Worm (Caenorhabditis elegans) whole organism, young adult: Measurements from ENCODE around the gene F54D5.5.

Experiments
- B0336.3 ChIP-seq: fragments of 200-800 bp; sonication (Bioruptor generic); IDR thresholded peaks from 2 replicates; pipeline ENCODE4 v1.3.6; 2022; ENCODE audit warnings: missing genetic modification characterization, missing compliant biosample characterization
- C17E4.6 ChIP-seq: fragments of 200-800 bp; sonication (Bioruptor generic); IDR thresholded peaks from 2 replicates; pipeline ENCODE4 v1.3.6; 2022; ENCODE audit warnings: missing genetic modification reagents, missing genetic modification characterization, missing compliant biosample characterization
- F37B4.10 ChIP-seq: fragments of 200-800 bp; sonication (Bioruptor generic); IDR thresholded peaks from 2 replicates; pipeline ENCODE4 v1.3.6; 2022; ENCODE audit warnings: missing genetic modification characterization, missing compliant biosample characterization
- F52B5.7 ChIP-seq: sonication (generic microtip); optimal IDR thresholded peaks from 2 replicates; lab custom pipeline; 2016; ENCODE audit warnings: mild to moderate bottlenecking, missing genetic modification characterization, missing compliant biosample characterization
- F57A8.1 ChIP-seq: fragments of 200-800 bp; sonication (Bioruptor generic); optimal IDR thresholded peaks from 2 replicates; lab custom pipeline; 2018; ENCODE audit warnings: mild to moderate bottlenecking, missing genetic modification characterization, moderate library complexity, missing compliant biosample characterization
- K11D2.4 ChIP-seq: fragments of 200-800 bp; sonication (Bioruptor generic); IDR thresholded peaks from 2 replicates; pipeline ENCODE4 v1.3.6; 2022; ENCODE audit warnings: missing genetic modification reagents, missing genetic modification characterization, missing compliant biosample characterization
- T26A5.8 ChIP-seq: sonication (generic microtip); optimal IDR thresholded peaks from 2 replicates; lab custom pipeline; 2016; ENCODE audit warnings: missing genetic modification characterization, missing compliant biosample characterization
- Y56A3A.18 ChIP-seq: fragments of 200-800 bp; sonication (Bioruptor generic); IDR thresholded peaks from 2 replicates; pipeline ENCODE4 v1.3.6; 2022; ENCODE audit warnings: missing genetic modification reagents, missing genetic modification characterization, missing compliant biosample characterization
- Y67H2A.10 ChIP-seq: fragments of 200-800 bp; sonication (Bioruptor generic); conservative IDR thresholded peaks from 2 replicates; pipeline ENCODE4 v1.3.6; 2022; ENCODE audit warnings: missing genetic modification reagents, missing genetic modification characterization, missing compliant biosample characterization
- ama-1 ChIP-seq, 3 experiments: fragments of 150-350 bp in 1 of 3; sonication (generic microtip) in 2 of 3; optimal IDR thresholded peaks; 2 replicates each; lab custom pipeline; 2014 to 2018; ENCODE audit warnings: missing biosample characterization in 2 of 3, missing genetic modification characterization in 2 of 3, missing genetic modification reagents in 2 of 3
- aptf-3 ChIP-seq: fragments of 200-800 bp; sonication (Bioruptor generic); IDR thresholded peaks from 2 replicates; pipeline ENCODE4 v1.3.6; 2022; ENCODE audit warnings: missing genetic modification characterization, missing compliant biosample characterization
- atf-7 ChIP-seq: sonication (generic microtip); optimal IDR thresholded peaks from 2 replicates; lab custom pipeline; 2017; ENCODE audit warnings: mild to moderate bottlenecking, missing genetic modification characterization, missing compliant biosample characterization
- attf-3 ChIP-seq: fragments of 200-800 bp; sonication (Bioruptor generic); conservative IDR thresholded peaks from 2 replicates; pipeline ENCODE4 v1.3.6; 2022; ENCODE audit warnings: missing genetic modification reagents, missing genetic modification characterization, missing compliant biosample characterization
- attf-5 ChIP-seq: fragments of 200-800 bp; sonication (Bioruptor generic); optimal IDR thresholded peaks from 2 replicates; lab custom pipeline; 2018; ENCODE audit warnings: mild to moderate bottlenecking, missing genetic modification characterization, missing compliant biosample characterization
- cebp-1 ChIP-seq, 2 experiments: fragments of 200-800 bp in 1 of 2; sonication (Bioruptor generic) in 1 of 2; sonication (generic microtip) in 1 of 2; IDR thresholded peaks in 1 of 2; optimal IDR thresholded peaks in 1 of 2; 2 replicates each; pipeline versions ENCODE4 v1.3.6 to Lab custom; 2017 to 2022; ENCODE audit warnings: missing compliant biosample characterization in 2 of 2, missing genetic modification characterization in 2 of 2, mild to moderate bottlenecking in 1 of 2, missing genetic modification reagents in 1 of 2, moderate library complexity in 1 of 2
- ceh-79 ChIP-seq: sonication (generic microtip); optimal IDR thresholded peaks from 2 replicates; lab custom pipeline; 2017; ENCODE audit warnings: mild to moderate bottlenecking, missing genetic modification characterization, missing compliant biosample characterization
- dpff-1 ChIP-seq: sonication (generic microtip); optimal IDR thresholded peaks from 2 replicates; lab custom pipeline; 2017; ENCODE audit warnings: mild to moderate bottlenecking, missing genetic modification characterization, missing compliant biosample characterization
- egl-44 ChIP-seq: fragments of 200-800 bp; sonication (Bioruptor generic); IDR thresholded peaks from 2 replicates; pipeline ENCODE4 v1.3.6; 2022; ENCODE audit warnings: missing genetic modification reagents, missing genetic modification characterization, missing compliant biosample characterization
- ekl-4 ChIP-seq: fragments of 200-800 bp; sonication (Bioruptor generic); IDR thresholded peaks from 2 replicates; pipeline ENCODE4 v1.3.6; 2022; ENCODE audit warnings: missing genetic modification reagents, missing genetic modification characterization, missing compliant biosample characterization
- fkh-3 ChIP-seq: sonication (generic microtip); optimal IDR thresholded peaks from 2 replicates; lab custom pipeline; 2016; ENCODE audit warnings: mild to moderate bottlenecking, missing genetic modification characterization, missing compliant biosample characterization
- him-1 ChIP-seq: sonication (generic microtip); optimal IDR thresholded peaks from 2 replicates; lab custom pipeline; 2016; ENCODE audit warnings: missing genotype, missing genetic modification reagents, missing genetic modification characterization, missing compliant biosample characterization
- hmg-1.2 ChIP-seq: fragments of 200-800 bp; sonication (Bioruptor generic); IDR thresholded peaks from 2 replicates; pipeline ENCODE4 v1.3.6; 2022; ENCODE audit warnings: missing genetic modification reagents, missing genetic modification characterization, missing compliant biosample characterization
- hrde-1 ChIP-seq: sonication (generic microtip); optimal IDR thresholded peaks from 2 replicates; lab custom pipeline; 2016; ENCODE audit warnings: missing genetic modification characterization, mild to moderate bottlenecking, missing compliant biosample characterization, moderate library complexity, missing genotype, missing genetic modification reagents, borderline replicate concordance
- hsf-1 ChIP-seq: fragments of 200-800 bp; sonication (Bioruptor generic); IDR thresholded peaks from 2 replicates; pipeline ENCODE4 v1.3.6; 2022; ENCODE audit warnings: missing genetic modification reagents, missing genetic modification characterization, missing compliant biosample characterization
- let-607 ChIP-seq, 2 experiments: fragments of 200-800 bp in 1 of 2; sonication (Bioruptor generic) in 1 of 2; sonication (generic microtip) in 1 of 2; optimal IDR thresholded peaks; 2 replicates each; lab custom pipeline; 2016 to 2018; ENCODE audit warnings: mild to moderate bottlenecking in 2 of 2, missing compliant biosample characterization in 2 of 2, missing genetic modification characterization in 2 of 2, moderate library complexity in 2 of 2, missing genotype in 1 of 2
- lin-26 ChIP-seq: fragments of 200-800 bp; sonication (Bioruptor generic); IDR thresholded peaks from 2 replicates; pipeline ENCODE4 v1.3.6; 2022; ENCODE audit warnings: missing genetic modification reagents, missing genetic modification characterization, missing compliant biosample characterization
- lin-40 ChIP-seq: sonication (generic microtip); optimal IDR thresholded peaks from 2 replicates; lab custom pipeline; 2016; ENCODE audit warnings: missing genetic modification characterization, mild to moderate bottlenecking, missing compliant biosample characterization, missing genotype, missing genetic modification reagents
- lsl-1 ChIP-seq: fragments of 200-800 bp; sonication (Bioruptor generic); optimal IDR thresholded peaks from 2 replicates; lab custom pipeline; 2018; ENCODE audit warnings: mild to moderate bottlenecking, missing genetic modification characterization, moderate library complexity, missing compliant biosample characterization
- madf-3 ChIP-seq: fragments of 200-800 bp; sonication (Bioruptor generic); IDR thresholded peaks from 2 replicates; pipeline ENCODE4 v1.3.6; 2022; ENCODE audit warnings: missing genetic modification reagents, missing genetic modification characterization, missing compliant biosample characterization
- madf-6 ChIP-seq: fragments of 200-800 bp; sonication (Bioruptor generic); IDR thresholded peaks from 2 replicates; pipeline ENCODE4 v1.3.6; 2022; ENCODE audit warnings: missing genetic modification reagents, missing genetic modification characterization, missing compliant biosample characterization
- nfyb-1 ChIP-seq: fragments of 200-800 bp; sonication (Bioruptor generic); IDR thresholded peaks from 2 replicates; pipeline ENCODE4 v1.3.6; 2022; ENCODE audit warnings: missing genetic modification reagents, missing genetic modification characterization, missing compliant biosample characterization
- nhr-120 ChIP-seq: fragments of 200-800 bp; sonication (Bioruptor generic); IDR thresholded peaks from 2 replicates; pipeline ENCODE4 v1.3.6; 2022; ENCODE audit warnings: missing genetic modification characterization, missing compliant biosample characterization
- nhr-80 ChIP-seq: sonication (generic microtip); optimal IDR thresholded peaks from 2 replicates; lab custom pipeline; 2016; ENCODE audit warnings: missing genetic modification characterization, missing compliant biosample characterization
- pbrm-1 ChIP-seq: fragments of 200-800 bp; sonication (Bioruptor generic); IDR thresholded peaks from 2 replicates; pipeline ENCODE4 v1.3.6; 2022; ENCODE audit warnings: missing genetic modification reagents, missing genetic modification characterization, missing compliant biosample characterization
- rpc-1 ChIP-seq, 2 experiments: fragments of 150-350 bp in 1 of 2; sonication (generic microtip) in 1 of 2; optimal IDR thresholded peaks; 2 replicates each; lab custom pipeline; 2014 to 2018; ENCODE audit warnings: missing biosample characterization in 1 of 2, missing genetic modification characterization in 1 of 2, missing genetic modification reagents in 1 of 2, missing genotype in 1 of 2
- sdz-38 ChIP-seq: sonication (generic microtip); optimal IDR thresholded peaks from 2 replicates; lab custom pipeline; 2016; ENCODE audit warnings: missing genotype, missing genetic modification characterization, missing compliant biosample characterization
- snpc-1.1 ChIP-seq: sonication (generic microtip); optimal IDR thresholded peaks from 2 replicates; lab custom pipeline; 2017; ENCODE audit warnings: missing genetic modification characterization, mild to moderate bottlenecking, missing compliant biosample characterization, antibody characterized with exemption, moderate library complexity, missing genotype, missing genetic modification reagents; ENCODE audit not compliant: insufficient read depth
- snpc-1.3 ChIP-seq: sonication (generic microtip); optimal IDR thresholded peaks from 2 replicates; lab custom pipeline; 2017; ENCODE audit warnings: missing genetic modification characterization, mild to moderate bottlenecking, missing compliant biosample characterization, antibody characterized with exemption, moderate library complexity, missing genotype, missing genetic modification reagents; ENCODE audit not compliant: insufficient read depth
- tbx-9 ChIP-seq: sonication (generic microtip); optimal IDR thresholded peaks from 2 replicates; lab custom pipeline; 2016; ENCODE audit warnings: borderline replicate concordance, missing genetic modification characterization, inconsistent platforms, missing compliant biosample characterization
- xnd-1 ChIP-seq: sonication (generic microtip); optimal IDR thresholded peaks from 2 replicates; lab custom pipeline; 2016; ENCODE audit warnings: missing genotype, missing genetic modification reagents, missing genetic modification characterization, missing compliant biosample characterization
- zfh-2 ChIP-seq: fragments of 200-800 bp; sonication (Bioruptor generic); conservative IDR thresholded peaks from 2 replicates; pipeline ENCODE4 v1.3.6; 2022; ENCODE audit warnings: missing genetic modification reagents, missing genetic modification characterization, missing compliant biosample characterization

Gene F54D5.5

DNA sequence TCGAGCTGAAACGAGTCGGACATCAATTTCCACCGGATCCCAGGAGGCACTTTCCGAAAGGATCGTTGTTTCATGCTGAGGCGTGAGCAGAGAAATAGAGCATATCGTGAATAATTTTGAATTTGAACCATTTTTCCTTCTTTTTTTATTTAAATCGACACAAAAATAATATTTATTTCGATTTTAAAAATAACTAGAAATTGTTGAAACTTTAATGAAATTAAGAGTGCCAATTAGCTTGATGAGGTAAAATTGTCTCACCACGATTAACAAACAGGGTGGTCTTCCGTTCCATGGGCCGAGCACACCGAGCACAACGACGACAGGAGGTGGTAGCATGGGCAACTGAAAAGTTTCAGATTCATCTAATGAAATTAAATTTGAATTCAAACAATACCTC, 21.5 kb upstream of the F54D5.5 start:
- TF ChIP-seq egl-44: no peak
- TF ChIP-seq F57A8.1 (GFP tag; lab: Kevin White, UChicago): no peak
- no peak for TF ChIP-seq K11D2.4 (GFP tag; lab: Robert Waterston, UW)
- TF ChIP-seq madf-3 (GFP tag; lab: Robert Waterston, UW): 0 out of 2 replicates have a peak, but pooled peaks have one; percentile 34
- no peak for TF ChIP-seq fkh-3 (tag; lab: Kevin White, UChicago)
- TF ChIP-seq, all 124 proteins: peak for 1

DNA sequence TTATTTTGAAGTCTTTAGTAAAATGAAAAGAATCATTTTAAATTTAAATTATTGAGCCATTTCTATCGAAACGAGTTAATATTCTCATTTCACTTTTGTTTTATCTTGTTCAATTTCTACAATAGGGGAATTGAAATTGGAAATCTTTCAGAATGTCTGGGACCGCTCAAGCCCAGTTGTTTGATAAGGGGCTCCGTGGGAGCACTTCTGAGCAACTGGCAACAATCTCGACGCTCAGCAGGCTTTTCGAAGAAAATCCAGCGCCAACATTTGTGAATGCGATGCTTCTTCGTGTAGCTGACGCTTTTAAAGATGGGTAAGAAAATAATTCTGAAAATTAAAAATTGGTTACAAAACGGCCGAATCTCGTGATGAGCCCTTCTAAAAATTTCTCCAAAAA, 15.9 kb upstream of the F54D5.5 start, which contains the start of gene ints-7:
Gene ints-7, plus strand, starts transcription at position 152 of the 400 bp plus-strand sequence.
- TF ChIP-seq snpc-1.3 (tag; lab: Kevin White, UChicago) (peak; percentile 4), B0336.3 (GFP tag; lab: Robert Waterston, UW) (peak; percentile 47; the same call in 1 of the 2 replicates), madf-3 (GFP tag; lab: Robert Waterston, UW) (0 out of 2 replicates have a peak, but pooled peaks have one; percentile 56), madf-6 (GFP tag; lab: Robert Waterston, UW) (peak; percentile 40; the same call in 1 of the 2 replicates), hsf-1 (0 out of 2 replicates have a peak, but pooled peaks have one; percentile 42), sdz-38 (tag; lab: Kevin White, UChicago) (no peak), ceh-79 (tag; lab: Kevin White, UChicago) (no peak), lin-40 (tag; lab: Kevin White, UChicago) (no peak), ekl-4 (GFP tag; lab: Robert Waterston, UW) (peak; percentile 49; the same call in 1 of the 2 replicates), ama-1 (optimal IDR thresholded peaks at IDR 0.05; lab: Kevin White, UChicago) (no peak), ama-1 (GFP tag; optimal IDR thresholded peaks at IDR 0.05; lab: Kevin White, UChicago) (no peak), hrde-1 (tag; lab: Kevin White, UChicago) (peak; percentile 64), xnd-1 (tag; lab: Kevin White, UChicago) (peak; percentile 7), C17E4.6 (GFP tag; lab: Robert Waterston, UW) (0 out of 2 replicates have a peak, but pooled peaks have one; percentile 31), snpc-1.1 (tag; lab: Kevin White, UChicago) (no peak), F52B5.7 (peak; percentile 9)

DNA sequence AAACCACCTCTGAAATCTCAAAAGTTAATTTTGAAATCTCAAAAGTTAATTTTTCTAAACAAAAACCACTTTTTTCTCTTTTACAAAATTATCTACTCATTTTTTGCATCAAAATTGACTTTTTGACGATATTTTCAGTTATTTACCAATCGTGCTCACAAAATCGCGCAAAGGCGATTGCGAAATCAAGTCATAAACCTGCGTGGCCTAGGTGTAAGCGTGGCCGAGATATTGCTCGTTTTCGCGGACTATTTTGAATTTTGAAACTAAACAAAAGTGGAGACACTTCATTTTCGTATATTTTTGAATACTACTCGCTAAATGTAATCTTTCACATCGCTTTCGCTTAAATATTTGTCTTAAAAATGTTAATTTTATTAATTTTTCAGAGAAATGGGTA, 11.5 kb upstream of the F54D5.5 start, which contains the start of gene smc-6:
Gene smc-6, plus strand, starts transcription at position 390 of the 400 bp plus-strand sequence.
- TF ChIP-seq nhr-80: peak; percentile 28
- TF ChIP-seq cebp-1 (GFP tag; IDR thresholded peaks at IDR 0.05; lab: Robert Waterston, UW): peak; percentile 96
- peak; percentile 99 for TF ChIP-seq cebp-1 (tag; optimal IDR thresholded peaks at IDR 0.05; lab: Kevin White, UChicago)
- TF ChIP-seq dpff-1 (tag; lab: Kevin White, UChicago): no peak
- TF ChIP-seq attf-5: peak; percentile 77

DNA sequence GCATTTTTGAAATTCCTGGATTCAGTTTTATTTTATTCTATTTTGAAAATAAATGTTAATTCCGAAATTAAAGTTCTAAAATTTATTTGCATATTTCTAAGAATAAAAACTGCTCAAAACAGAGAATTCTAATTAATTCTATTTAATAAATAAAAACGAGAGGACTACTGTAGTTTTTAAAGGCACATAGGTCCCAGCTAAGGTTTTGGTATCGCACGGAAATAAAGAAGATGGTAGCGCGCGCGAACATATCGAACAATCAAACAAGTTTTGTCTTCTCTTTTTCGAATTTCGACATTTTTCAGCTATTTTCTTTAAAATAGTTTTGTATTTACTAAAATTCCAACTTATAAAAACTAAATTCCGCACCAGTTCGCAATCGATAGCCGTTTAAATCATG, 11.0 kb upstream of the F54D5.5 start:
- TF ChIP-seq T26A5.8 (tag; lab: Kevin White, UChicago) (no peak), atf-7 (tag; lab: Kevin White, UChicago) (no peak), ama-1 (optimal IDR thresholded peaks at IDR 0.05; lab: Kevin White, UChicago) (no peak), ama-1 (GFP tag; optimal IDR thresholded peaks at IDR 0.05; lab: Kevin White, UChicago) (no peak), pbrm-1 (GFP tag; lab: Robert Waterston, UW) (0 out of 2 replicates have a peak, but pooled peaks have one; percentile 21), Y67H2A.10 (GFP tag; lab: Robert Waterston, UW) (no peak), aptf-3 (GFP tag; lab: Robert Waterston, UW) (no peak), let-607 (tag; optimal IDR thresholded peaks at IDR 0.05; lab: Kevin White, UChicago) (no peak), tbx-9 (no peak), F37B4.10 (GFP tag; lab: Robert Waterston, UW) (no peak), him-1 (peak; percentile 37), lin-26 (GFP tag; lab: Robert Waterston, UW) (no peak), nfyb-1 (GFP tag; lab: Robert Waterston, UW) (no peak), sdz-38 (tag; lab: Kevin White, UChicago) (no peak), hmg-1.2 (GFP tag; lab: Robert Waterston, UW) (peak; percentile 45; the same call in 1 of the 2 replicates), ekl-4 (GFP tag; lab: Robert Waterston, UW) (peak; percentile 75), rpc-1 (optimal IDR thresholded peaks at IDR 0.05; lab: Kevin White, UChicago) (no peak), rpc-1 (tag; optimal IDR thresholded peaks at IDR 0.05; lab: Kevin White, UChicago) (no peak), nhr-120 (no peak), zfh-2 (GFP tag; lab: Robert Waterston, UW) (no peak), Y56A3A.18 (GFP tag; lab: Robert Waterston, UW) (no peak), lsl-1 (GFP tag; lab: Kevin White, UChicago) (peak; percentile 99), attf-3 (GFP tag; lab: Robert Waterston, UW) (no peak)
